Fruit fly (Drosophila melanogaster): Measurements from ENCODE around the gene smog.
A peak's percentile ranks its signal among the peaks of the same experiment; 100 is the strongest.

smog gene

dm6 chr2L:4837772-4838397, 14.8 kb upstream of the smog start, which contains the start of the genes tank and CG12194 (continued):
- TF ChIP-seq ewg (GFP tag; optimal IDR thresholded peaks at IDR 0.05), result peak; percentile 99
- TF ChIP-seq Fer2 (tag; optimal IDR thresholded peaks at IDR 0.05), result peak; percentile 78
- peak; percentile 99 for TF ChIP-seq ranshi (GFP tag; IDR thresholded peaks at IDR 0.05)
- TF ChIP-seq Xbp1 (GFP tag; optimal IDR thresholded peaks at IDR 0.05), result peak; percentile 100
- peak; percentile 60; the same call in 1 of the 2 replicates for TF ChIP-seq nerfin-2 (GFP tag; IDR thresholded peaks at IDR 0.05; ENCODE audit: partially characterized antibody)
- TF ChIP-seq CG3726 (GFP tag; IDR thresholded peaks at IDR 0.05), result peak; percentile 99
- TF ChIP-seq CG10959 (GFP tag; IDR thresholded peaks at IDR 0.05), result peak; percentile 99
- TF ChIP-seq slbo (GFP tag; IDR thresholded peaks at IDR 0.05), result peak; percentile 99
- peak; percentile 99 for TF ChIP-seq chn (GFP tag; optimal IDR thresholded peaks at IDR 0.05)
- peak; percentile 33; the same call in 1 of the 2 replicates for TF ChIP-seq CG2129 (GFP tag; IDR thresholded peaks at IDR 0.05; ENCODE audit: partially characterized antibody)
- peak; percentile 97 for TF ChIP-seq p53 (GFP tag; optimal IDR thresholded peaks at IDR 0.05)
- peak; percentile 99 for TF ChIP-seq CG14441 (GFP tag; IDR thresholded peaks at IDR 0.05)
- TF ChIP-seq Usf (GFP tag; optimal IDR thresholded peaks at IDR 0.05), result peak; percentile 96
- peak; percentile 95 for TF ChIP-seq CG15011 (GFP tag; optimal IDR thresholded peaks at IDR 0.05)
- peak; percentile 98 for TF ChIP-seq emc (GFP tag; optimal IDR thresholded peaks at IDR 0.05)
- peak; percentile 99 for TF ChIP-seq MBD-R2 (GFP tag; IDR thresholded peaks at IDR 0.05)
- TF ChIP-seq CG2120 (GFP tag; optimal IDR thresholded peaks at IDR 0.05), result peak; percentile 99
- peak; percentile 100 for TF ChIP-seq Ptx1 (GFP tag; IDR thresholded peaks at IDR 0.05)
- peak; percentile 76 for TF ChIP-seq Dref (GFP tag; IDR thresholded peaks at IDR 0.05)
- peak; percentile 100 for TF ChIP-seq ci (GFP tag; IDR thresholded peaks at IDR 0.05)
- TF ChIP-seq tll (GFP tag; optimal IDR thresholded peaks at IDR 0.05), result peak in 1 of 2 experiments; percentile 31
- peak; percentile 100 for TF ChIP-seq CG17328 (GFP tag; IDR thresholded peaks at IDR 0.05)
- peak; percentile 99 for TF ChIP-seq jigr1 (GFP tag; IDR thresholded peaks at IDR 0.05)
- peak; percentile 99 for TF ChIP-seq chm (GFP tag; IDR thresholded peaks at IDR 0.05)
- TF ChIP-seq CG15479 (GFP tag; optimal IDR thresholded peaks at IDR 0.05), result peak; percentile 26
- peak; percentile 98 for TF ChIP-seq CG18476 (GFP tag; optimal IDR thresholded peaks at IDR 0.05)
- peak; percentile 61; the same call in 1 of the 3 replicates for TF ChIP-seq Opbp (GFP tag; IDR thresholded peaks at IDR 0.05; ENCODE audit: partially characterized antibody)
- peak; percentile 96 for TF ChIP-seq CG4707 (GFP tag; optimal IDR thresholded peaks at IDR 0.05)
- TF ChIP-seq tna (GFP tag; IDR thresholded peaks at IDR 0.05; ENCODE audit: partially characterized antibody), result peak; percentile 48; the same call in 1 of the 2 replicates
- TF ChIP-seq dan (GFP tag; IDR thresholded peaks at IDR 0.05), result peak; percentile 97
- TF ChIP-seq tin (GFP tag; optimal IDR thresholded peaks at IDR 0.05), result peak; percentile 99
- peak; percentile 84 for TF ChIP-seq CG5180 (GFP tag; optimal IDR thresholded peaks at IDR 0.05)
- TF ChIP-seq Sry-δ (GFP tag; optimal IDR thresholded peaks at IDR 0.05), result peak; percentile 86
- TF ChIP-seq CG1647 (GFP tag; optimal IDR thresholded peaks at IDR 0.05), result peak; percentile 99
- TF ChIP-seq CG17802 (tag; optimal IDR thresholded peaks at IDR 0.05), result peak; percentile 95
- TF ChIP-seq CG11398 (GFP tag; optimal IDR thresholded peaks at IDR 0.05), result peak; percentile 98
- peak; percentile 99 for TF ChIP-seq Gsc (GFP tag; IDR thresholded peaks at IDR 0.05)
- TF ChIP-seq Hand (GFP tag; optimal IDR thresholded peaks at IDR 0.05), result peak; percentile 94
- TF ChIP-seq CG6689 (GFP tag; IDR thresholded peaks at IDR 0.05), result peak; percentile 99
- peak; percentile 97 for TF ChIP-seq CG14710 (tag; optimal IDR thresholded peaks at IDR 0.05)
- TF ChIP-seq wek (GFP tag; optimal IDR thresholded peaks at IDR 0.05), result peak; percentile 96
- peak; percentile 97 for TF ChIP-seq ham (GFP tag; IDR thresholded peaks at IDR 0.05)
- peak; percentile 99 for TF ChIP-seq slou (GFP tag; optimal IDR thresholded peaks at IDR 0.05)
- peak; percentile 99 for TF ChIP-seq tup (GFP tag; optimal IDR thresholded peaks at IDR 0.05)
- TF ChIP-seq pb (GFP tag; optimal IDR thresholded peaks at IDR 0.05), result peak; percentile 99
- no peak for TF ChIP-seq yki (optimal IDR thresholded peaks at IDR 0.05)
- TF ChIP-seq CG11696 (GFP tag; IDR thresholded peaks at IDR 0.05), result peak; percentile 97
- TF ChIP-seq vnd (GFP tag; IDR thresholded peaks at IDR 0.05; ENCODE audit: partially characterized antibody), result peak; percentile 71
- TF ChIP-seq CG10147 (GFP tag; optimal IDR thresholded peaks at IDR 0.05), result peak; percentile 95
